Fruit fly (Drosophila melanogaster): ENCODE results near the gene mtrm.

The mtrm gene

DNA sequence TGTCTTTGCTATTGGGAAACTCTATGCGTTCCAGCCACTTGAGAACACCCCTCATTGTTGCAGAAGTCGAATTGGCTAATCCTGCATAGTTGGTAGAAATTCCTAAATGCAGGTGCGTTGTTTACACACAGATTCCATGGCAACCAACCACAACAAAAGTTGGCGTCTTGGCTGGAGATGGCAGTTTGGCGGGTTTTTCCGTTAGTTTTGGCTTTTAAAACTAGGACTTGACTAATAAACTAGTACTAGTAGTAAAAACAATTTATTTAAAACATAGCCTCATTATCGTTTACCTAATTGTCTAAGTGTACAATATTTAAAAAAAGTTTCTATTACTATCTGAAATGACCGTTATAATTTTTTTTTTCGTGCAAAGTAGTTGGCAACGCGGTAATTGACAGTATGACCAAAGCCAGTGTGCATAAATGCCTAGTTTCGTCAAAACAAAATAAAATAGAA is 1.3 kb upstream of the mtrm start, which contains the start of gene Exo70:
Gene Exo70, plus strand, starts transcription at position 413 of the 459 bp plus-strand sequence.
- TF ChIP-seq CG15710 (tag; optimal IDR thresholded peaks at IDR 0.05) (peak; percentile 31), CG13204 (GFP tag; optimal IDR thresholded peaks at IDR 0.05) (no peak), Ets98B (GFP tag; IDR thresholded peaks at IDR 0.05) (no peak), CG10348 (GFP tag; IDR thresholded peaks at IDR 0.05) (no peak), fd96Ca (GFP tag; IDR thresholded peaks at IDR 0.05) (no peak), gl (tag; optimal IDR thresholded peaks at IDR 0.05) (no peak), CG4496 (GFP tag; IDR thresholded peaks at IDR 0.05) (no peak), CG32121 (GFP tag; IDR thresholded peaks at IDR 0.05) (no peak), CG8301 (tag; optimal IDR thresholded peaks at IDR 0.05) (no peak), CG34367 (tag; optimal IDR thresholded peaks at IDR 0.05) (peak; percentile 32), Pif1A (GFP tag; optimal IDR thresholded peaks at IDR 0.05) (no peak), CG12605 (GFP tag; IDR thresholded peaks at IDR 0.05) (no peak), Snoo (tag; optimal IDR thresholded peaks at IDR 0.05) (no peak), D1 (tag; optimal IDR thresholded peaks at IDR 0.05) (no peak), EcR (GFP tag; optimal IDR thresholded peaks at IDR 0.05) (no peak), Pif1B (GFP tag; optimal IDR thresholded peaks at IDR 0.05) (no peak), CG17806 (tag; optimal IDR thresholded peaks at IDR 0.05) (no peak), CG8159 (tag; optimal IDR thresholded peaks at IDR 0.05) (no peak), rn (GFP tag; IDR thresholded peaks at IDR 0.05) (0 out of 2 replicates have a peak, but pooled peaks have one; percentile 10), CG9948 (tag; optimal IDR thresholded peaks at IDR 0.05) (no peak), CG14655 (GFP tag; optimal IDR thresholded peaks at IDR 0.05) (no peak)

DNA sequence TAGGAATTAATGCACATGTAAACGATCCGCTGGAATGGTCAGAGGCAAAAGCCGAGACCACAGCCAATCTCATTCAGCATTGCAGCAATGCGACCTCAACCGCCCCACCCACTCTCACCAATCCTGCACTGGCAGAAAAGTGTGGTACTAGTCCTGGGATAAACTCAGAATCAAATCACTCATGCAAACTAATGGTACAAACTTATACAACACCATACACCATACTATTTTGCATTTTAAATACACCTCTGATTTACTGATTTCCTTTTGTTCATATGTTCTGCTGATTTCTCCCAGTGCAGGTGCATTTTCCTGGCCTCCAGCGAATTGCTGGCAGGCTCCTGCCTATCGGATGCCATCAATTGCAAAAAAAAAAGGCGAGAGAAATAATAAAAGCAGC is 6.2 kb downstream of the mtrm start:
- no peak for TF ChIP-seq EcR (GFP tag; optimal IDR thresholded peaks at IDR 0.05)
- peak; percentile 35 for TF ChIP-seq gl (tag; optimal IDR thresholded peaks at IDR 0.05)
- TF ChIP-seq CG13204 (GFP tag; optimal IDR thresholded peaks at IDR 0.05), result no peak
- peak; percentile 96 for TF ChIP-seq CG4496 (GFP tag; IDR thresholded peaks at IDR 0.05)
- peak; percentile 92 for TF ChIP-seq CG8301 (tag; optimal IDR thresholded peaks at IDR 0.05)
- peak; percentile 86 for TF ChIP-seq CG12605 (GFP tag; IDR thresholded peaks at IDR 0.05)
- TF ChIP-seq CG9948 (tag; optimal IDR thresholded peaks at IDR 0.05), result peak; percentile 74
- peak; percentile 88 for TF ChIP-seq Pif1A (GFP tag; optimal IDR thresholded peaks at IDR 0.05)
- peak; percentile 94 for TF ChIP-seq CG32121 (GFP tag; IDR thresholded peaks at IDR 0.05)
- TF ChIP-seq Ets98B (GFP tag; IDR thresholded peaks at IDR 0.05), result peak; percentile 94
- peak; percentile 84 for TF ChIP-seq rn (GFP tag; IDR thresholded peaks at IDR 0.05)
- TF ChIP-seq CG8159 (tag; optimal IDR thresholded peaks at IDR 0.05), result peak; percentile 71
- TF ChIP-seq CG34367 (tag; optimal IDR thresholded peaks at IDR 0.05), result peak; percentile 69
- TF ChIP-seq fd96Ca (GFP tag; IDR thresholded peaks at IDR 0.05), result peak; percentile 96
- TF ChIP-seq CG17806 (tag; optimal IDR thresholded peaks at IDR 0.05), result peak; percentile 76
- TF ChIP-seq Snoo (tag; optimal IDR thresholded peaks at IDR 0.05), result peak; percentile 38
- TF ChIP-seq Pif1B (GFP tag; optimal IDR thresholded peaks at IDR 0.05), result peak; percentile 74
- TF ChIP-seq D1 (tag; optimal IDR thresholded peaks at IDR 0.05), result no peak
- TF ChIP-seq CG15710 (tag; optimal IDR thresholded peaks at IDR 0.05), result peak; percentile 67
- peak; percentile 33; the same call in 1 of the 2 replicates for TF ChIP-seq CG10348 (GFP tag; IDR thresholded peaks at IDR 0.05)
- peak; percentile 92 for TF ChIP-seq CG14655 (GFP tag; optimal IDR thresholded peaks at IDR 0.05)

- no peak for TF ChIP-seq CG12605 (GFP tag; IDR thresholded peaks at IDR 0.05)
- TF ChIP-seq Ets98B (GFP tag; IDR thresholded peaks at IDR 0.05), result no peak
- no peak for TF ChIP-seq CG8159 (tag; optimal IDR thresholded peaks at IDR 0.05)
- no peak for TF ChIP-seq CG4496 (GFP tag; IDR thresholded peaks at IDR 0.05)
- no peak for TF ChIP-seq Pif1B (GFP tag; optimal IDR thresholded peaks at IDR 0.05)
These were observed 6.9 kb downstream of the mtrm start for dm6 chr3L:8419622-8420176.

- TF ChIP-seq CG34367 (tag; optimal IDR thresholded peaks at IDR 0.05), result no peak
- TF ChIP-seq CG4496 (GFP tag; IDR thresholded peaks at IDR 0.05), result no peak
- TF ChIP-seq gl (tag; optimal IDR thresholded peaks at IDR 0.05), result no peak
- peak; percentile 32 for TF ChIP-seq EcR (GFP tag; optimal IDR thresholded peaks at IDR 0.05)
These were observed 8.5 kb downstream of the mtrm start for dm6 chr3L:8421361-8421760.

DNA sequence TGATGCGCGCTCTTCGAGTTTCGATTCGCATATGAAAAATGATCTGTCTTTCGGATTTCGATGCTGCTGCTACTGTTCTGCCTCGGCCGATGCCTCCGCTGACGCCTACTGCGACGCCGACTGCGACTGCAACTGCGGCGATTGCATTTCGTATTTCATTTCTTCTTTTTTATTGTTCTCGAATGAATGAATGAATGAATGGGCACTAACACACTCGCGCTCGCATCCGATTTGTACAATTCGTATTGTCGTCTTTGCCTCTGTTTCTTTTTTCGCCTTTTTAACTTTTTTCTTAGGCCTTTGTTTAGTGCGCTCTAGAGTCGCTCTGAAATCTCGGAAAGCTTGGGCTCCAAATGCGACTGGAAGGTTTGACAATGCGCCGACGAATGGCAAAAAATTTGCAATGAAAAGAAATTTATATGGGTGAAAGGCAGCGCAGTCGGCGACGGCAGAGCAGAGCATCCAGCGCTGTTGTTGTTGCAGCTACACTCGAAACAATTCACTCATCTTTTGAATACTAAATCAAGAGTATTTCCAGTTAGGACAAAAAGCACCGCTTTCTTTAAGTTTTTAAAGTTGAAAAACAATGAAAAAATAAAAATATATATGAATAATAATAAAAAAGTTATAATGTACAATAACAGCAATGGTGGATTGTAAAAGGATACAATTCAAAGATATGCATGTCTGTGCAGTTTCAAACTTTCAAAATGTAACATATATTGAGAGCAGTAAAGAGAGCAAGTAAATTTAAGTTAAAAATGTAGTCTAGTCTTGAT is 9.2 kb downstream of the mtrm start, which contains the start of gene CG32354:
Gene CG32354, minus strand, starts transcription at position 398 of the 779 bp plus-strand sequence.
- TF ChIP-seq CG15710 (tag; optimal IDR thresholded peaks at IDR 0.05) (no peak), Ets98B (GFP tag; IDR thresholded peaks at IDR 0.05) (no peak; the same call in 1 of the 2 replicates), CG12605 (GFP tag; IDR thresholded peaks at IDR 0.05) (peak; percentile 24; the same call in 1 of the 2 replicates), D1 (tag; optimal IDR thresholded peaks at IDR 0.05) (no peak), CG4496 (GFP tag; IDR thresholded peaks at IDR 0.05) (0 out of 3 replicates have a peak, but pooled peaks have one; percentile 20), gl (tag; optimal IDR thresholded peaks at IDR 0.05) (peak; percentile 63), CG34367 (tag; optimal IDR thresholded peaks at IDR 0.05) (no peak), Snoo (tag; optimal IDR thresholded peaks at IDR 0.05) (no peak), CG13204 (GFP tag; optimal IDR thresholded peaks at IDR 0.05) (no peak), Pif1B (GFP tag; optimal IDR thresholded peaks at IDR 0.05) (no peak), Pif1A (GFP tag; optimal IDR thresholded peaks at IDR 0.05) (peak; percentile 10), CG8159 (tag; optimal IDR thresholded peaks at IDR 0.05) (peak; percentile 3), CG9948 (tag; optimal IDR thresholded peaks at IDR 0.05) (no peak), fd96Ca (GFP tag; IDR thresholded peaks at IDR 0.05) (no peak), CG14655 (GFP tag; optimal IDR thresholded peaks at IDR 0.05) (peak; percentile 46), rn (GFP tag; IDR thresholded peaks at IDR 0.05) (no peak), CG8301 (tag; optimal IDR thresholded peaks at IDR 0.05) (peak; percentile 16), EcR (GFP tag; optimal IDR thresholded peaks at IDR 0.05) (no peak), CG10348 (GFP tag; IDR thresholded peaks at IDR 0.05) (no peak), CG32121 (GFP tag; IDR thresholded peaks at IDR 0.05) (no peak), CG17806 (tag; optimal IDR thresholded peaks at IDR 0.05) (no peak)
